Fruit fly (Drosophila melanogaster): Measurements from ENCODE around the gene LManV.

Gene LManV

DNA sequence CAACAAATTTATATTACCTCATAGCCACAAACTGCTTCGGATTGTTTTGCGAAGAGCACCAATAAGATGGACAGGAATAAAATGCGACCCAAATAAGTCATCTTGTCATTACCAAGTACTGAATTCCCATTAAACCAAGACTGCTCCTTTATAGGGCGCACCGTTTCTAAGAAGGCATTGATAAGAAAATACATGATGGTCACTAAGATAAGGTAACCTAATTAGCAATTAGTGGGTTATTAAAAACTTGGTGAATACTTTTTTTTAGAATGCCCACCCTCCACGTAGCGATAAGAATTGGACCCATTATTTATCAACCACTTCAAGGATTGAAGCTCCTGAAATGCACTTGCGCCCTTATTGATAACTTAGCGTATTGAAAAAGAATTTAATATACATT, 3.8 kb downstream of the LManV start, which contains the start of gene LManIV:
Gene LManIV (minus strand): TSS at position 101 of the 400 bp plus-strand sequence.
- TF ChIP-seq Myc (optimal IDR thresholded peaks at IDR 0.05) (no peak), Sin3A (optimal IDR thresholded peaks at IDR 0.05) (no peak), psq (optimal IDR thresholded peaks at IDR 0.05) (no peak), insv (optimal IDR thresholded peaks at IDR 0.05) (no peak), ttk (optimal IDR thresholded peaks at IDR 0.05) (no peak), h (optimal IDR thresholded peaks at IDR 0.05) (no peak)

DNA sequence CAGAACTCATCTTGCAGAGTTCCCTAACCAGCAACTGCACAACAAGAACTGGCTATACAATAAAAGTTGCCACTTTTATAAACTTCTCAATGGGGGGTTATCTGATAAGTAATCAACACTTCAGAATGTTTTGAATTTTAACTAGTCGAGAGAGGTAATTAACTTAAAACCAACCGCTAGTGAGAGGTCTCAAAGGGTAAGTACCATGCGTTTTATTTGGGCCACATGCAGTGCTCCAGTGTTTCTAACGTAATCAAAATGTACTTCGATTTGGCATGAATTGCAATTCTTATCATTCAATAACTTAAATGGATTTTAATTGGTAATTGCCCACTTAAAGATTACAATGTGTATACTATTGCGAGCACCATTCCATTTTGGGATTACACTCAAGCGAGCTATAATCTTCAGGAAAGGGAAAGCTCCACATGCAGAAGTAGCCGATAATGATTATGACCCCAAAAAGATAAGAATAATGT, 7.4 kb downstream of the LManV start, which contains the start of gene LManIII:
Gene LManIII (minus strand): TSS at position 51 of the 479 bp plus-strand sequence.
- no peak for TF ChIP-seq psq (optimal IDR thresholded peaks at IDR 0.05)
- TF ChIP-seq Myc (optimal IDR thresholded peaks at IDR 0.05) = no peak
- TF ChIP-seq insv (optimal IDR thresholded peaks at IDR 0.05) = no peak
- TF ChIP-seq h (optimal IDR thresholded peaks at IDR 0.05) = no peak
- TF ChIP-seq ttk (optimal IDR thresholded peaks at IDR 0.05) = no peak
- no peak for TF ChIP-seq Sin3A (optimal IDR thresholded peaks at IDR 0.05)

dm6 chr2L:8762833-8763232, 13.2 kb downstream of the LManV start:
- no peak for TF ChIP-seq h (optimal IDR thresholded peaks at IDR 0.05)
- TF ChIP-seq psq (optimal IDR thresholded peaks at IDR 0.05) = no peak
- no peak for TF ChIP-seq ttk (optimal IDR thresholded peaks at IDR 0.05)
- TF ChIP-seq Myc (optimal IDR thresholded peaks at IDR 0.05) = no peak
- TF ChIP-seq Sin3A (optimal IDR thresholded peaks at IDR 0.05) = no peak
- TF ChIP-seq insv (optimal IDR thresholded peaks at IDR 0.05) = no peak

- TF ChIP-seq Myc (optimal IDR thresholded peaks at IDR 0.05) (no peak), insv (optimal IDR thresholded peaks at IDR 0.05) (no peak), psq (optimal IDR thresholded peaks at IDR 0.05) (no peak), Sin3A (optimal IDR thresholded peaks at IDR 0.05) (no peak), h (optimal IDR thresholded peaks at IDR 0.05) (no peak), ttk (optimal IDR thresholded peaks at IDR 0.05) (no peak)
Observed at dm6 chr2L:8752022-8752421, 24.0 kb downstream of the LManV start, which contains the start of the genes CG45307 and CG12438. Gene CG45307 (minus strand): TSS chr2L:8752122. Gene CG12438 (plus strand): TSS chr2L:8752285.

dm6 chr2L:8747480-8747879, 28.6 kb downstream of the LManV start:
- TF ChIP-seq Sin3A (optimal IDR thresholded peaks at IDR 0.05) = no peak

DNA sequence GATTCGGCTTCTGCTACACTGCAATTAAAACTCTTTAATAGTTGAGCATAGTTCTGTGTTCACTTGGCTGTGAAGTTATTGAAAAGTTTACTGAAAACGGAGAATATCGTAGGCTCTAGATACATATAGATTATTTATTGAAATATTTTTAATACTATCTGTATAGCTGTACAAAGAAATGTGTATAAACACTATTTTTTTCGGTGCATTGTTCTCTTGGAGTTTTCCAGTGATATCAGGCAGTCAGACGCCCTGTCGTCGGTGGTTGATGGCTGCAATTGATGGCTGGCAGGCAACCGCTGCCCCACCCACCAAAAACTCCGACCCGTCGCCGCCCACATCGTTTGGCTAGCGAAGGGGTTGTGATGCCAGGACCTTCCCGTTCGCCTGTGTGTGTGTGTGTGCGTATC, 29.7 kb downstream of the LManV start:
- TF ChIP-seq Sin3A (optimal IDR thresholded peaks at IDR 0.05) (no peak), psq (optimal IDR thresholded peaks at IDR 0.05) (no peak), ttk (optimal IDR thresholded peaks at IDR 0.05) (no peak), h (optimal IDR thresholded peaks at IDR 0.05) (no peak), insv (optimal IDR thresholded peaks at IDR 0.05) (no peak), Myc (optimal IDR thresholded peaks at IDR 0.05) (no peak)

DNA sequence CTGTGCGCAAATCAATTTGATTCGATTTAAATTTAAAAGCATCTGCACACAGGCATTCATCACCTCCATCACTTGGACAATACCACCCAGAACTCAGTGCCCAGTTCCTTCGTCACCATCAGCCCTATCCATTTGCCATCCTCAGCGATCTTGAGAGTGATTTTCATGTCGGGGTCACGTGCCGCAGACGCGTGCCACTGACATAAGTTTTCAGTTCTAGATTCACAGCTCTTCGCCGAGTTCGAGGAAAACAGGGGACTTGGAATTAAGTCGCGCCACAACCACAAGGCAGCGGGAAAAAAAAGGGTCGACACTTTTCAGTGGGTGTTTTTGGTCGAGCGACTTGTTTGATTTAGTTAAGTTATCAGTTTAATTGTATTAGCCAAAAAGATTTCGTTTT, 33.0 kb downstream of the LManV start:
- TF ChIP-seq h (optimal IDR thresholded peaks at IDR 0.05) (no peak), Myc (optimal IDR thresholded peaks at IDR 0.05) (no peak), ttk (optimal IDR thresholded peaks at IDR 0.05) (no peak), insv (optimal IDR thresholded peaks at IDR 0.05) (no peak), psq (optimal IDR thresholded peaks at IDR 0.05) (no peak)

dm6 chr2L:8740757-8741278, 35.2 kb downstream of the LManV start:
- TF ChIP-seq h (optimal IDR thresholded peaks at IDR 0.05) (no peak), psq (optimal IDR thresholded peaks at IDR 0.05) (no peak), Myc (optimal IDR thresholded peaks at IDR 0.05) (no peak)

DNA sequence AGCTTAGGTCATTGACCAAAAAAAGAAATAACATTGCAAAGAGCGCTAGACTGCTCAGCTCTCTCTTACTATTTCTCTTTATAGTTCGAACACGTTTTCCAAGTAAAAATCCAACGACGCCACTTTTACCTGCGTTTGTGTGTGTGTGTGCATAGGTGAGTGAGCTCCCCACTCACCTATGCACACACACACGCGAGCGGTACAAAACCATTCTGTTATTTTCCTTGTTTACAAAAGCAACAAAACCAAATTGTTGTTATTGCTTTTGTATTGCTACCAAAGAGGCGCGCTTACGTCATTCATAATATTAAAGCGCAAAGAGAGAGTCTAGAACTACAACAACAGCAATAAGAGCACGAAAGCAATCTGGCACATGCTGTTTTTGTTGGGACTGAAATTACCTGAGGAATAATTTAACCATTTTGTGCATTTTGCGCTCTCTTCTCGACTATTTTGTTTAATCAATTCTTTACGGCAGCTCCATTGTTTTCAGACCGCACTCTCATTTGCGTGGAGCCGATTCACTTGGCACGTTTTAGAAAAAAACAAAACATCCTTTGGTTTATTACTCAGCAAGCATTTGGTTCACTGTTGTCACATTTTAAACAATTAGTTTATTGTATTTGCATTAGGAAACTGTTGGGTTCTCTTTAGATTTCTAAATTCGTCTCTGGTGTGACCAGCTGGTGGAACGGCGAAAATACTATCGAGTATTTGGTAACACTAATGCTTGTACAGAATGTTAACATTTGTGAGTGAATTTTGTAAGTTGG, 35.9 kb downstream of the LManV start, which contains the start of gene raw:
Gene raw (minus strand): TSS at position 677 of the 773 bp plus-strand sequence.
- TF ChIP-seq Myc (optimal IDR thresholded peaks at IDR 0.05) (no peak), ttk (optimal IDR thresholded peaks at IDR 0.05) (no peak), psq (optimal IDR thresholded peaks at IDR 0.05) (no peak), Sin3A (optimal IDR thresholded peaks at IDR 0.05) (no peak), h (optimal IDR thresholded peaks at IDR 0.05) (no peak), insv (optimal IDR thresholded peaks at IDR 0.05) (no peak)

DNA sequence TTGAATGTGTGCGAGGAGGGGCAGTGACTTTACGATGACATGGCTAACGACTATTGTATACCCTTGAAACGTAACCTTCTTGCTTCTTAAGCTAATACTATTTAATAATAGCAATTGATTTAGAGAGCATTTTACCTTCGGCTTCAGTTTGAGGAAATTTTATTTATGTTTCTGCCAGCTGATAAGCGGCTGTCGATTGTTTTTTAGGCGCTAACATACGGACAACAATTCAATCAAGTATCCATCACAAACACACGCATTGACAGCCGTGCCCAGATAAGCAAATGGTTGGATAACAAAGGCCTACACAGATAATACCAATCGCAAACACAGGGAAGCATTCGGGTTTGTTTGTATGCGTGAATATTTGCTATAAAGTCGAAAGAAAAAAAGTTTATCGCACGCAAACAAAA, 37.8 kb downstream of the LManV start:
- TF ChIP-seq h (optimal IDR thresholded peaks at IDR 0.05) (no peak), psq (optimal IDR thresholded peaks at IDR 0.05) (no peak), insv (optimal IDR thresholded peaks at IDR 0.05) (no peak)

- TF ChIP-seq psq (optimal IDR thresholded peaks at IDR 0.05) (no peak), Sin3A (optimal IDR thresholded peaks at IDR 0.05) (no peak), ttk (optimal IDR thresholded peaks at IDR 0.05) (no peak), insv (optimal IDR thresholded peaks at IDR 0.05) (no peak), Myc (optimal IDR thresholded peaks at IDR 0.05) (no peak), h (optimal IDR thresholded peaks at IDR 0.05) (no peak)
Observed at dm6 chr2L:8736383-8736782, 39.7 kb downstream of the LManV start.

- TF ChIP-seq h (optimal IDR thresholded peaks at IDR 0.05) (no peak), Myc (optimal IDR thresholded peaks at IDR 0.05) (no peak), ttk (optimal IDR thresholded peaks at IDR 0.05) (no peak), psq (optimal IDR thresholded peaks at IDR 0.05) (no peak), insv (optimal IDR thresholded peaks at IDR 0.05) (no peak), Sin3A (optimal IDR thresholded peaks at IDR 0.05) (no peak)
Observed at dm6 chr2L:8735572-8735996, 40.5 kb downstream of the LManV start.

DNA sequence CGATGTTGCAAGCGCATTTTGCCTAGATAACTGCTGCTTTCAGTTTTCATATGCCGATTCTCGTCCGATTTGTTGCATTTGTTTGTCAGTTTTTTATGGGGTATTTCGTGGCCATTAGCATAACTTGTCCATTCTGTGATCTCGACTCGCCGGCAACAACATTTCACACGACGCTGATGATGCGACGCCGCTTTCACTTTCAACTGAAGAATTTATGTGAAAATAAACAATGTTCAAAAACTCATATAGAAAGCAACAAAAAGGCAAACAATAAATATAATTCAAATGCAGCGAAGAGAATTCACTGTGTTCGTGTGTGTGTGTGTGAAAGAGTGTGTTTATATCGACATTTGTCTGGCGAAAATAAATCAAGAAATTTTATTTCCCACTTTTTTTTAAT, 41.1 kb downstream of the LManV start:
- TF ChIP-seq Sin3A (optimal IDR thresholded peaks at IDR 0.05) (no peak), Myc (optimal IDR thresholded peaks at IDR 0.05) (no peak), h (optimal IDR thresholded peaks at IDR 0.05) (no peak), psq (optimal IDR thresholded peaks at IDR 0.05) (no peak), insv (optimal IDR thresholded peaks at IDR 0.05) (no peak), ttk (optimal IDR thresholded peaks at IDR 0.05) (no peak)
